Fruit fly (Drosophila melanogaster) whole organism, embryonic: ENCODE results near the gene CG31957.

Source experiments
- Antp ChIP-seq: fragments of 200-800 bp; sonication (Bioruptor generic); optimal IDR thresholded peaks from 3 replicates; lab custom pipeline; 2016; ENCODE audit warnings: missing biosample characterization, missing genetic modification characterization
- CG10654 ChIP-seq: fragments of 200-800 bp; sonication (Bioruptor generic); optimal IDR thresholded peaks from 2 replicates; lab custom pipeline; 2016; ENCODE audit warnings: missing biosample characterization, missing genetic modification characterization
- CG11398 ChIP-seq: fragments of 200-800 bp; sonication (Bioruptor generic); optimal IDR thresholded peaks from 2 replicates; lab custom pipeline; 2016; ENCODE audit warnings: missing biosample characterization, missing genetic modification characterization
- CG12071 ChIP-seq: fragments of 200-800 bp; sonication (Bioruptor generic); optimal IDR thresholded peaks from 3 replicates; lab custom pipeline; 2018; ENCODE audit warnings: missing biosample characterization, mild to moderate bottlenecking, missing genetic modification characterization
- CG15696 ChIP-seq: fragments of 200-800 bp; sonication (Bioruptor generic); optimal IDR thresholded peaks from 2 replicates; lab custom pipeline; 2019; ENCODE audit warnings: missing biosample characterization, mild to moderate bottlenecking, missing genetic modification characterization, moderate library complexity
- CG17361 ChIP-seq: fragments of 200-800 bp; sonication (Bioruptor generic); IDR thresholded peaks from 3 replicates; pipeline ENCODE4 v1.3.6; 2022; ENCODE audit warnings: missing biosample characterization, missing genetic modification characterization
- CG17568 ChIP-seq: fragments of 200-800 bp; sonication (Bioruptor generic); optimal IDR thresholded peaks from 2 replicates; lab custom pipeline; 2018; ENCODE audit warnings: missing biosample characterization, mild to moderate bottlenecking, missing genetic modification characterization, moderate library complexity
- CG17802 ChIP-seq: fragments of 200-800 bp; sonication (Bioruptor generic); optimal IDR thresholded peaks from 2 replicates; lab custom pipeline; 2018; ENCODE audit warnings: missing biosample characterization, mild to moderate bottlenecking, missing genetic modification characterization, moderate library complexity
- CG34376 ChIP-seq: fragments of 200-800 bp; sonication (Bioruptor generic); optimal IDR thresholded peaks from 2 replicates; lab custom pipeline; 2018; ENCODE audit warnings: missing biosample characterization, mild to moderate bottlenecking, missing genetic modification characterization
- CG4360 ChIP-seq: fragments of 200-800 bp; sonication (Bioruptor generic); IDR thresholded peaks from 2 replicates; pipeline ENCODE4 v1.3.6; 2022; ENCODE audit warnings: missing biosample characterization, missing genetic modification characterization
- CG5180 ChIP-seq: fragments of 200-800 bp; sonication (Bioruptor generic); optimal IDR thresholded peaks from 3 replicates; lab custom pipeline; 2017; ENCODE audit warnings: missing biosample characterization, missing genetic modification characterization, mild to moderate bottlenecking, moderate library complexity, missing genetic modification reagents
- CG6854 ChIP-seq: fragments of 200-800 bp; sonication (Bioruptor generic); optimal IDR thresholded peaks from 3 replicates; lab custom pipeline; 2017; ENCODE audit warnings: missing biosample characterization, mild to moderate bottlenecking, missing genetic modification characterization
- CG7745 ChIP-seq: fragments of 200-800 bp; sonication (Bioruptor generic); optimal IDR thresholded peaks from 2 replicates; lab custom pipeline; 2018; ENCODE audit warnings: missing biosample characterization, mild to moderate bottlenecking, missing genetic modification characterization, moderate library complexity
- CG7963 ChIP-seq: fragments of 200-800 bp; sonication (Bioruptor generic); IDR thresholded peaks from 3 replicates; pipeline ENCODE4 v1.3.6; 2022; ENCODE audit warnings: missing biosample characterization, missing genetic modification characterization; ENCODE audit not compliant: partially characterized antibody
- CG8089 ChIP-seq: fragments of 200-800 bp; sonication (Bioruptor generic); optimal IDR thresholded peaks from 3 replicates; lab custom pipeline; 2016; ENCODE audit warnings: missing biosample characterization, missing genetic modification characterization
- CG9437 ChIP-seq: fragments of 200-800 bp; sonication (Bioruptor generic); optimal IDR thresholded peaks from 2 replicates; lab custom pipeline; 2018; ENCODE audit warnings: missing biosample characterization, mild to moderate bottlenecking, missing genetic modification characterization
- CG9817 ChIP-seq: fragments of 200-800 bp; sonication (Bioruptor generic); optimal IDR thresholded peaks from 2 replicates; lab custom pipeline; 2018; ENCODE audit warnings: missing biosample characterization, mild to moderate bottlenecking, missing genetic modification characterization, moderate library complexity
- Deaf1 ChIP-seq: fragments of 200-800 bp; optimal IDR thresholded peaks from 3 replicates; lab custom pipeline; 2019; ENCODE audit warnings: missing biosample characterization, mild to moderate bottlenecking, missing genetic modification characterization, moderate library complexity
- Dfd ChIP-seq, 2 experiments: fragments of >200 bp; optimal IDR thresholded peaks; 2 replicates each; lab custom pipeline; 2017; ENCODE audit warnings: missing biosample characterization in 2 of 2, missing genetic modification characterization in 2 of 2
- Eip74EF ChIP-seq, 2 experiments: fragments of 200-800 bp in 1 of 2; fragments of >200 bp in 1 of 2; sonication (Bioruptor generic) in 1 of 2; optimal IDR thresholded peaks; 2 replicates each; lab custom pipeline; 2017 to 2019; ENCODE audit warnings: missing biosample characterization in 2 of 2, missing genetic modification characterization in 2 of 2, mild to moderate bottlenecking in 1 of 2, moderate library complexity in 1 of 2
- Fer3 ChIP-seq: fragments of 200-800 bp; sonication (Bioruptor generic); optimal IDR thresholded peaks from 2 replicates; lab custom pipeline; 2018; ENCODE audit warnings: missing biosample characterization, mild to moderate bottlenecking, missing genetic modification characterization, moderate library complexity
- H2.0 ChIP-seq: fragments of 200-800 bp; sonication (Bioruptor generic); IDR thresholded peaks from 2 replicates; pipeline ENCODE4 v1.3.6; 2022; ENCODE audit warnings: missing biosample characterization, missing genetic modification characterization
- HLH3B ChIP-seq: fragments of 200-800 bp; sonication (Bioruptor generic); IDR thresholded peaks from 2 replicates; pipeline ENCODE4 v1.3.6; 2022; ENCODE audit warnings: missing biosample characterization, missing genetic modification characterization
- HLH4C ChIP-seq: fragments of 200-800 bp; sonication (Bioruptor generic); IDR thresholded peaks from 3 replicates; pipeline ENCODE4 v1.3.6; 2022; ENCODE audit warnings: missing biosample characterization, missing genetic modification characterization; ENCODE audit not compliant: partially characterized antibody
- Hmr ChIP-seq: fragments of 200-800 bp; sonication (Bioruptor generic); optimal IDR thresholded peaks from 3 replicates; lab custom pipeline; 2017; ENCODE audit warnings: mild to moderate bottlenecking, missing biosample characterization, missing genetic modification reagents, missing genetic modification characterization
- Myb ChIP-seq: fragments of 200-800 bp; sonication (Bioruptor generic); optimal IDR thresholded peaks from 2 replicates; lab custom pipeline; 2016; ENCODE audit warnings: missing biosample characterization, missing genetic modification characterization
- NK7.1 ChIP-seq: fragments of 200-800 bp; sonication (Bioruptor generic); optimal IDR thresholded peaks from 3 replicates; lab custom pipeline; 2016; ENCODE audit warnings: missing biosample characterization, missing genetic modification characterization
- Optix ChIP-seq: fragments of 200-800 bp; sonication (Bioruptor generic); IDR thresholded peaks from 3 replicates; pipeline ENCODE4 v1.3.6; 2022; ENCODE audit warnings: missing biosample characterization, missing genetic modification characterization
- ase ChIP-seq: fragments of 200-800 bp; sonication (Bioruptor generic); IDR thresholded peaks from 3 replicates; pipeline ENCODE4 v1.3.6; 2022; ENCODE audit warnings: missing biosample characterization, missing genetic modification characterization
- bbx ChIP-seq: fragments of 200-800 bp; sonication (Bioruptor generic); IDR thresholded peaks from 2 replicates; pipeline ENCODE4 v1.3.6; 2022; ENCODE audit warnings: missing biosample characterization, missing genetic modification characterization; ENCODE audit not compliant: partially characterized antibody
- br ChIP-seq: fragments of >200 bp; optimal IDR thresholded peaks from 2 replicates; lab custom pipeline; 2017
- chn ChIP-seq: fragments of 200-800 bp; sonication (Bioruptor generic); optimal IDR thresholded peaks from 2 replicates; lab custom pipeline; 2016; ENCODE audit warnings: missing biosample characterization, missing genetic modification characterization
- dati ChIP-seq: fragments of 200-800 bp; sonication (Bioruptor generic); IDR thresholded peaks from 2 replicates; pipeline ENCODE4 v1.3.6; 2022; ENCODE audit warnings: missing biosample characterization, missing genetic modification characterization
- dmrt11E ChIP-seq: fragments of 200-800 bp; sonication (Bioruptor generic); optimal IDR thresholded peaks from 3 replicates; lab custom pipeline; 2018; ENCODE audit warnings: missing biosample characterization, mild to moderate bottlenecking, missing genetic modification characterization, moderate library complexity
- dysf ChIP-seq: fragments of 200-800 bp; sonication (Bioruptor generic); IDR thresholded peaks from 3 replicates; pipeline ENCODE4 v1.3.6; 2022; ENCODE audit warnings: missing biosample characterization, missing genetic modification characterization
- exex ChIP-seq: fragments of 200-800 bp; sonication (Bioruptor generic); optimal IDR thresholded peaks from 4 replicates; lab custom pipeline; 2018; ENCODE audit warnings: missing biosample characterization, mild to moderate bottlenecking, missing genetic modification characterization, moderate library complexity
- fu2 ChIP-seq: fragments of 200-800 bp; sonication (Bioruptor generic); optimal IDR thresholded peaks from 2 replicates; lab custom pipeline; 2016; ENCODE audit warnings: missing biosample characterization, missing genetic modification characterization
- grn ChIP-seq: fragments of 200-800 bp; sonication (Bioruptor generic); optimal IDR thresholded peaks from 3 replicates; lab custom pipeline; 2017; ENCODE audit warnings: missing biosample characterization, missing genetic modification characterization
- gro ChIP-seq: fragments of 200-800 bp; sonication (Bioruptor generic); optimal IDR thresholded peaks from 2 replicates; lab custom pipeline; 2016; ENCODE audit warnings: missing biosample characterization, missing genetic modification characterization
- hb ChIP-seq: fragments of 200-800 bp; sonication (Bioruptor generic); IDR thresholded peaks from 3 replicates; pipeline ENCODE4 v1.3.6; 2022; ENCODE audit warnings: missing biosample characterization, missing genetic modification characterization; ENCODE audit not compliant: partially characterized antibody
- hth ChIP-seq: fragments of >200 bp; optimal IDR thresholded peaks from 2 replicates; lab custom pipeline; 2017; ENCODE audit warnings: inconsistent platforms
- ind ChIP-seq: fragments of 200-800 bp; sonication (Bioruptor generic); optimal IDR thresholded peaks from 3 replicates; lab custom pipeline; 2016; ENCODE audit warnings: missing biosample characterization, missing genetic modification characterization
- insv ChIP-seq, 2 experiments: fragments of 200-800 bp; sonication (Bioruptor generic); optimal IDR thresholded peaks; 3 replicates each; lab custom pipeline; 2016 to 2018; ENCODE audit warnings: missing biosample characterization in 2 of 2, missing genetic modification characterization in 2 of 2
- kay ChIP-seq: fragments of 200-800 bp; sonication (Bioruptor generic); optimal IDR thresholded peaks from 2 replicates; lab custom pipeline; 2016; ENCODE audit warnings: missing biosample characterization, missing genetic modification characterization
- knrl ChIP-seq: fragments of 200-800 bp; sonication (Bioruptor generic); IDR thresholded peaks from 3 replicates; pipeline ENCODE4 v1.3.6; 2022; ENCODE audit warnings: missing biosample characterization, missing genetic modification characterization; ENCODE audit not compliant: partially characterized antibody
- lov ChIP-seq, 2 experiments: fragments of 200-800 bp in 1 of 2; fragments of >200 bp in 1 of 2; sonication (Bioruptor generic) in 1 of 2; IDR thresholded peaks in 1 of 2; optimal IDR thresholded peaks in 1 of 2; 2 replicates in 1 of 2; 3 replicates in 1 of 2; pipeline versions ENCODE4 v1.3.6 to Lab custom; 2017 to 2022; ENCODE audit warnings: missing biosample characterization in 1 of 2, missing genetic modification characterization in 1 of 2
- rib ChIP-seq: fragments of 200-800 bp; sonication (Bioruptor generic); IDR thresholded peaks from 2 replicates; pipeline ENCODE4 v1.3.6; 2022; ENCODE audit warnings: missing biosample characterization, missing genetic modification characterization
- ro ChIP-seq: fragments of 200-800 bp; sonication (Bioruptor generic); IDR thresholded peaks from 2 replicates; pipeline ENCODE4 v1.3.6; 2022; ENCODE audit warnings: missing biosample characterization, missing genetic modification characterization
- slbo ChIP-seq: fragments of 200-800 bp; sonication (Bioruptor generic); IDR thresholded peaks from 2 replicates; pipeline ENCODE4 v1.3.6; 2022; ENCODE audit warnings: missing biosample characterization, missing genetic modification characterization
- trem ChIP-seq: fragments of 200-800 bp; optimal IDR thresholded peaks from 3 replicates; lab custom pipeline; 2019; ENCODE audit warnings: missing biosample characterization, mild to moderate bottlenecking, missing genetic modification characterization, moderate library complexity
- zfh2 ChIP-seq: fragments of 200-800 bp; sonication (Bioruptor generic); optimal IDR thresholded peaks from 2 replicates; lab custom pipeline; 2016; ENCODE audit warnings: missing biosample characterization, missing genetic modification characterization

Gene CG31957

DNA sequence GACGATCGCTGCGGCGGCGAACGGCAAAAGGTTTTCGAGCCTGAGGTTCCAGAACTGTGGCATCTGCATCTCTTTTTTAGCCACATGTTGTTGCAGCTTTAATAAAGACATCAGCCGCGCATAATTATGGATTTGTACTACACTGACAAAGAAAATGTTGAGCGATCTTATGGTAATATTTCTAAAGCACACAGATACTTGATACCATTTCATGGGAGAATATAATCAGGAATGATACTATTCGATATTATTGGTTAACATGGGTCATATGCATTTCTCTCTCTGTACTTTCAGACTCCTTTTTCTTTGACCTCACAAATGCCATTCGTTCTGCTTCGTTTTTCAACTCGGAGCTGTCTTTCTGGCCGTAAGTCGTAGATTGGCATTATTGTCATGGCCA lies 20.1 kb downstream of the CG31957 start (continued):
- TF ChIP-seq Dfd (GFP tag; optimal IDR thresholded peaks at IDR 0.05; lab: Kevin White, UChicago) (no peak), HLH4C (GFP tag; lab: Robert Waterston, UW) (no peak), dysf (GFP tag; lab: Robert Waterston, UW) (no peak; the same call in 2 of the 3 replicates), trem (peak; percentile 39), br (no peak), ro (GFP tag; lab: Robert Waterston, UW) (no peak), CG9817 (tag; lab: Kevin White, UChicago) (peak; percentile 0), Eip74EF (GFP tag; optimal IDR thresholded peaks at IDR 0.05; lab: Kevin White, UChicago) (no peak), slbo (no peak), CG10654 (peak; percentile 1), CG17802 (tag; lab: Kevin White, UChicago) (no peak), knrl (GFP tag; lab: Robert Waterston, UW) (no peak), CG17568 (no peak), CG15696 (tag; lab: Kevin White, UChicago) (peak; percentile 52), CG9437 (no peak), gro (no peak), CG5180 (GFP tag; lab: Kevin White, UChicago) (no peak), hb (GFP tag; lab: Robert Waterston, UW) (no peak), zfh2 (GFP tag; lab: Kevin White, UChicago) (no peak), Deaf1 (no peak), Optix (GFP tag; lab: Robert Waterston, UW) (peak; percentile 37; the same call in 1 of the 3 replicates), bbx (no peak), H2.0 (GFP tag; lab: Robert Waterston, UW) (no peak), dmrt11E (tag; lab: Kevin White, UChicago) (peak; percentile 82), CG7963 (GFP tag; lab: Robert Waterston, UW) (no peak), ase (no peak), kay (GFP tag; lab: Kevin White, UChicago) (no peak), chn (GFP tag; lab: Kevin White, UChicago) (peak; percentile 20), insv (GFP tag; optimal IDR thresholded peaks at IDR 0.05; lab: Kevin White, UChicago) (no peak), fu2 (GFP tag; lab: Kevin White, UChicago) (no peak), CG12071 (GFP tag; lab: Kevin White, UChicago) (no peak), CG34376 (GFP tag; lab: Kevin White, UChicago) (no peak), Hmr (GFP tag; lab: Kevin White, UChicago) (no peak), exex (tag; lab: Kevin White, UChicago) (no peak), CG11398 (GFP tag; lab: Kevin White, UChicago) (no peak), ind (GFP tag; lab: Kevin White, UChicago) (peak; percentile 2), HLH3B (GFP tag; lab: Robert Waterston, UW) (no peak), hth (lab: Kevin White, UChicago) (no peak), lov (optimal IDR thresholded peaks at IDR 0.05; lab: Kevin White, UChicago) (no peak), lov (GFP tag; IDR thresholded peaks at IDR 0.05; lab: Robert Waterston, UW) (0 out of 3 replicates have a peak, but pooled peaks have one; percentile 55), Antp (GFP tag; lab: Kevin White, UChicago) (peak; percentile 45), CG7745 (tag; lab: Kevin White, UChicago) (no peak), NK7.1 (GFP tag; lab: Kevin White, UChicago) (no peak), rib (GFP tag; lab: Robert Waterston, UW) (no peak), Myb (no peak), CG17361 (GFP tag; lab: Robert Waterston, UW) (0 out of 3 replicates have a peak, but pooled peaks have one; percentile 45), CG6854 (no peak), grn (no peak), dati (no peak), Fer3 (tag; lab: Kevin White, UChicago) (no peak), CG4360 (GFP tag; lab: Robert Waterston, UW) (peak; percentile 37; the same call in 1 of the 2 replicates), CG8089 (GFP tag; lab: Kevin White, UChicago) (no peak)
